Fruit fly (Drosophila melanogaster): ENCODE measurements around the gene CycD.

The CycD gene

DNA sequence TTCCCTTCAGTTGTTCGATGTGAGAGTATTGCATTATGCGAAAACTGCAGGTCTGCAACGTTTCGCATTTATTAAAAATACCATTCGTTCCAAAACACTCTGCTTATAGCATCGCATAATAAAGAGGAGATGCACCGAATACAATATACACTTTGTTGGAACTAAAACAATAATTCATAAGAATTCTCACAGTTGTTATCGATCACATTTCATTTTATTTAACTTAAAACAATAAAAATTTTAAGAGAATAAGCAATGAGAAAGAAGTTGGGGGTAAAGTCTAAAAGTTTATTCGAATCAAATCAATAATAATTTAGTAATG, 24.7 kb upstream of the CycD start:
- TF ChIP-seq CG30020 (tag; optimal IDR thresholded peaks at IDR 0.05) (peak; percentile 94), CG10366 (GFP tag; IDR thresholded peaks at IDR 0.05) (no peak), pfk (GFP tag; optimal IDR thresholded peaks at IDR 0.05) (peak; percentile 84), CG31388 (GFP tag; optimal IDR thresholded peaks at IDR 0.05) (no peak), CG9797 (GFP tag; optimal IDR thresholded peaks at IDR 0.05) (no peak), CG1603 (tag; optimal IDR thresholded peaks at IDR 0.05) (peak; percentile 97), CG33557 (GFP tag; optimal IDR thresholded peaks at IDR 0.05) (no peak), hbn (GFP tag; IDR thresholded peaks at IDR 0.05; ENCODE audit: partially characterized antibody) (no peak), D19A (tag; optimal IDR thresholded peaks at IDR 0.05) (peak; percentile 98), CG17829 (tag; optimal IDR thresholded peaks at IDR 0.05) (peak; percentile 28), Dref (GFP tag; IDR thresholded peaks at IDR 0.05) (0 out of 2 replicates have a peak, but pooled peaks have one; percentile 36), pan (optimal IDR thresholded peaks at IDR 0.05) (no peak), pan (GFP tag; optimal IDR thresholded peaks at IDR 0.05 in 1 of 2, IDR thresholded peaks at IDR 0.05 in 1 of 2) (peak in 1 of 2 experiments; percentile 32), dati (GFP tag; IDR thresholded peaks at IDR 0.05) (no peak), Pdp1 (GFP tag; optimal IDR thresholded peaks at IDR 0.05) (peak in 1 of 2 experiments; percentile 57), CG1024 (GFP tag; IDR thresholded peaks at IDR 0.05) (peak; percentile 89), CG42726 (GFP tag; IDR thresholded peaks at IDR 0.05; ENCODE audit: partially characterized antibody) (no peak), CG17361 (GFP tag; IDR thresholded peaks at IDR 0.05) (no peak), Xrp1 (GFP tag; IDR thresholded peaks at IDR 0.05) (peak; percentile 12; the same call in 1 of the 2 replicates), pzg (GFP tag; optimal IDR thresholded peaks at IDR 0.05) (peak; percentile 7), jumu (GFP tag; optimal IDR thresholded peaks at IDR 0.05) (no peak), ssp (GFP tag; IDR thresholded peaks at IDR 0.05) (peak; percentile 94), sens (GFP tag) (peak; percentile 49), CG17802 (tag; optimal IDR thresholded peaks at IDR 0.05) (peak; percentile 88), Med (GFP tag) (peak; percentile 62), Atf-2 (GFP tag; optimal IDR thresholded peaks at IDR 0.05) (no peak), klu (GFP tag; IDR thresholded peaks at IDR 0.05) (no peak), CG7357 (GFP tag; IDR thresholded peaks at IDR 0.05) (peak; percentile 84), nmo (GFP tag; optimal IDR thresholded peaks at IDR 0.05) (peak; percentile 12), NC2α (GFP tag; optimal IDR thresholded peaks at IDR 0.05) (no peak), row (GFP tag; IDR thresholded peaks at IDR 0.05) (peak; percentile 61), CG10209 (GFP tag; optimal IDR thresholded peaks at IDR 0.05) (no peak)

DNA sequence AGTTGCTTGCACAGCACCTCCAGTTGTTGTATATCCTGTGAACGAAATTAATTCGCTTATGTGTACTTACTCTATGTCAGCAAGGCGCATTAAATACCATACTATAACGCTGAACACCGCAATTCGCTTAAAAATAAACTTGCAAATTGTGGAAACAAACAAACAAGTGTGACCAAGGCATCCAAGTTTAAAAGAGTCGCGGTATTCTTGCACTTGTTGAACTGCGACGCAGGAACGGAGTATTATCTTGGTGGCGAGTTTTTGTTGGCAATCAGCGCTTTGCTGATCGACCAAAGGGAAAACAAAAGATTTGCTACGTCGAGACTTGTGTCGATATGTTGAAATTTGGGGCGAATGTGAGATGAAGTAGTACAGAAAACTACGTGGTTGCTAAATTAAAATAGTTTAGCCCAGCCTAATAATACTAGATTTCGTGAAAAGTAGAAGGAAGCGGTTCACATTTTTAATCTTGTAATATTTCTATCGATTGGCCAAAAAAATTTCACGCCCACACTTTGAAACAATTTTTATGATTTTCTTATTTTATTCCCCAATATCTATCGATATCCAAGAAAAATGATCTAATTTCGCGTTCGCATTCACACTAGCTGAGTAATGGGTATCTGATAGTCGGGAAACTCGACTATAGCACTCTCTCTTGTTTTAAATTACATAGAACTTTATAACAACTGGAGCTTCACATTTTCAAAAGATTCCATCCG, 24.2 kb upstream of the CycD start, which contains the start of gene Ranbp16:
TSS of gene Ranbp16 (minus strand) at position 364 of the 722 bp plus-strand sequence.
- TF ChIP-seq CG3407 (GFP tag; optimal IDR thresholded peaks at IDR 0.05) = no peak
- TF ChIP-seq odd (GFP tag; optimal IDR thresholded peaks at IDR 0.05) = no peak
- TF ChIP-seq CG7963 (GFP tag; IDR thresholded peaks at IDR 0.05; ENCODE audit: partially characterized antibody) = peak; percentile 58; the same call in 2 of the 3 replicates
- TF ChIP-seq CG6689 (GFP tag; IDR thresholded peaks at IDR 0.05) = no peak
- TF ChIP-seq Rfx (GFP tag; IDR thresholded peaks at IDR 0.05) = no peak
- no peak for TF ChIP-seq CG12071 (GFP tag; optimal IDR thresholded peaks at IDR 0.05)
- no peak for TF ChIP-seq kni (GFP tag; optimal IDR thresholded peaks at IDR 0.05)
- peak; percentile 24 for TF ChIP-seq BEAF-32 (GFP tag; optimal IDR thresholded peaks at IDR 0.05)
- no peak for TF ChIP-seq TFAM (GFP tag; optimal IDR thresholded peaks at IDR 0.05)
- no peak for TF ChIP-seq CG6254 (GFP tag; optimal IDR thresholded peaks at IDR 0.05)
- no peak for TF ChIP-seq cad (GFP tag; optimal IDR thresholded peaks at IDR 0.05)
- TF ChIP-seq en (GFP tag; optimal IDR thresholded peaks at IDR 0.05) = no peak
- TF ChIP-seq CG3163 (GFP tag; optimal IDR thresholded peaks at IDR 0.05) = no peak
- peak; percentile 62 for TF ChIP-seq MBD-R2 (GFP tag; IDR thresholded peaks at IDR 0.05)
- TF ChIP-seq dati (GFP tag; IDR thresholded peaks at IDR 0.05) = no peak
- TF ChIP-seq CG10431 (GFP tag; optimal IDR thresholded peaks at IDR 0.05) = no peak
- TF ChIP-seq CG9797 (GFP tag; optimal IDR thresholded peaks at IDR 0.05) = no peak
- TF ChIP-seq Aef1 (GFP tag; IDR thresholded peaks at IDR 0.05) = no peak
- TF ChIP-seq E2f1 (GFP tag; IDR thresholded peaks at IDR 0.05) = no peak
- TF ChIP-seq CG5953 (GFP tag; IDR thresholded peaks at IDR 0.05) = no peak
- TF ChIP-seq Sox102F (GFP tag; optimal IDR thresholded peaks at IDR 0.05) = no peak
- no peak for TF ChIP-seq scrt (GFP tag; optimal IDR thresholded peaks at IDR 0.05)

All from whole organism, embryonic.